Fruit fly (Drosophila melanogaster): ENCODE data around the gene CG8003.

The CG8003 gene

DNA sequence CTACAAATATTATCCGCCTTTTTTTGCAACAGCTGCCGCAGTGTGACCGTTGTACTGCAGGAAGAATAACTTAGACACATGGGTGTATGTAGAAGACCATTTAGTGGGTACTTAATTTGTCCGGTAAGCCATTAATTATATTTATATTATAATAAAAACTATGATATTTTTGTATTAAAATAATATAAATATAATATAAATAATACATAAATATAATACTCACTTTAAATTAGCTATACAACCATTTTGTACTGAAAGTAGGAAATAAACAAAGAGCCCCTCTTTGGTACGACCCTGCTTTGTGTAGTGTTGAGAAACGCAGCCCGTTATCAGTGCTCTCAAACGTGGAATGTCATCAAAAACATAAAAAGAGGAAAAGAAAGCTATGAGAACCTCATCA lies 23.5 kb upstream of the CG8003 start, which contains the start of gene Cnep1r2 (continued):
- TF ChIP-seq nau (GFP tag; optimal IDR thresholded peaks at IDR 0.05): no peak
- TF ChIP-seq chm (GFP tag; IDR thresholded peaks at IDR 0.05): peak; percentile 73
- TF ChIP-seq CG7372 (GFP tag; IDR thresholded peaks at IDR 0.05): peak; percentile 96
- TF ChIP-seq prd (optimal IDR thresholded peaks at IDR 0.05): no peak
- peak; percentile 98 for TF ChIP-seq prd (GFP tag; IDR thresholded peaks at IDR 0.05)
- TF ChIP-seq ash1 (GFP tag; optimal IDR thresholded peaks at IDR 0.05): peak; percentile 55
- TF ChIP-seq Dp (GFP tag; optimal IDR thresholded peaks at IDR 0.05): peak; percentile 37
- TF ChIP-seq CG7556 (GFP tag; optimal IDR thresholded peaks at IDR 0.05): peak; percentile 94
- TF ChIP-seq CkIIα-i1 (GFP tag; IDR thresholded peaks at IDR 0.05): peak; percentile 41; the same call in 1 of the 2 replicates
- peak; percentile 97 for TF ChIP-seq gcm (GFP tag; optimal IDR thresholded peaks at IDR 0.05)
- peak; percentile 93 for TF ChIP-seq Dbx (GFP tag; IDR thresholded peaks at IDR 0.05)
- TF ChIP-seq Ets97D (GFP tag; optimal IDR thresholded peaks at IDR 0.05): peak; percentile 44
- TF ChIP-seq tll (GFP tag; optimal IDR thresholded peaks at IDR 0.05): peak in 1 of 2 experiments; percentile 60
- peak; percentile 56 for TF ChIP-seq corto (GFP tag; optimal IDR thresholded peaks at IDR 0.05)
- peak; percentile 88 for TF ChIP-seq rib (GFP tag; IDR thresholded peaks at IDR 0.05)
- peak; percentile 97 for TF ChIP-seq NfI (GFP tag; optimal IDR thresholded peaks at IDR 0.05)
- TF ChIP-seq mld (GFP tag; IDR thresholded peaks at IDR 0.05; ENCODE audit: partially characterized antibody): no peak
- peak; percentile 98 for TF ChIP-seq CG12391 (tag; optimal IDR thresholded peaks at IDR 0.05)
- peak; percentile 95 for TF ChIP-seq oc (tag; optimal IDR thresholded peaks at IDR 0.05)
- TF ChIP-seq MTF-1 (GFP tag; optimal IDR thresholded peaks at IDR 0.05; ENCODE audit: borderline replicate concordance): peak; percentile 83
- peak; percentile 98 for TF ChIP-seq Xrp1 (GFP tag; IDR thresholded peaks at IDR 0.05)
- peak; percentile 88 for TF ChIP-seq Ravus (GFP tag; IDR thresholded peaks at IDR 0.05)
- TF ChIP-seq trem (tag; optimal IDR thresholded peaks at IDR 0.05): peak; percentile 95
- TF ChIP-seq Max (GFP tag; optimal IDR thresholded peaks at IDR 0.05): peak; percentile 87
- peak; percentile 82 for TF ChIP-seq zfh2 (GFP tag; optimal IDR thresholded peaks at IDR 0.05)
- TF ChIP-seq Gug (GFP tag; IDR thresholded peaks at IDR 0.05): peak; percentile 96
- peak; percentile 93 for TF ChIP-seq CG11456 (GFP tag; IDR thresholded peaks at IDR 0.05)
- peak; percentile 94 for TF ChIP-seq CG7271 (tag; optimal IDR thresholded peaks at IDR 0.05)
- peak; percentile 96 for TF ChIP-seq caup (GFP tag; optimal IDR thresholded peaks at IDR 0.05; ENCODE audit: severe bottlenecking)
- peak; percentile 47 for TF ChIP-seq gfzf (GFP tag; optimal IDR thresholded peaks at IDR 0.05)
- TF ChIP-seq CG12071 (GFP tag; optimal IDR thresholded peaks at IDR 0.05): peak; percentile 57
- TF ChIP-seq lilli (GFP tag; optimal IDR thresholded peaks at IDR 0.05): peak; percentile 86
- TF ChIP-seq Oli (tag; optimal IDR thresholded peaks at IDR 0.05): peak; percentile 97
- TF ChIP-seq Ets65A (GFP tag): peak; percentile 98
- TF ChIP-seq ato (GFP tag; IDR thresholded peaks at IDR 0.05; ENCODE audit: partially characterized antibody): no peak
- TF ChIP-seq CG17385 (GFP tag; optimal IDR thresholded peaks at IDR 0.05): peak; percentile 93
- TF ChIP-seq Atf3 (GFP tag; optimal IDR thresholded peaks at IDR 0.05): peak; percentile 56
- TF ChIP-seq kay (GFP tag; optimal IDR thresholded peaks at IDR 0.05): peak; percentile 69
- TF ChIP-seq Aef1 (GFP tag; IDR thresholded peaks at IDR 0.05): peak; percentile 93
- peak; percentile 92 for TF ChIP-seq odd (GFP tag; optimal IDR thresholded peaks at IDR 0.05)
- TF ChIP-seq maf-S (GFP tag; optimal IDR thresholded peaks at IDR 0.05): peak; percentile 49
- TF ChIP-seq BEAF-32 (GFP tag; optimal IDR thresholded peaks at IDR 0.05): peak; percentile 4
- TF ChIP-seq CG11696 (GFP tag; IDR thresholded peaks at IDR 0.05): peak; percentile 79
- peak; percentile 96 for TF ChIP-seq CG8388 (GFP tag; optimal IDR thresholded peaks at IDR 0.05)
- peak; percentile 89 for TF ChIP-seq CG8359 (GFP tag; optimal IDR thresholded peaks at IDR 0.05; ENCODE audit: borderline replicate concordance)
- TF ChIP-seq slou (GFP tag; optimal IDR thresholded peaks at IDR 0.05): peak; percentile 89
- peak; percentile 97 for TF ChIP-seq B-H2 (GFP tag; optimal IDR thresholded peaks at IDR 0.05)
- no peak for TF ChIP-seq Opbp (GFP tag; IDR thresholded peaks at IDR 0.05; ENCODE audit: partially characterized antibody)
- peak; percentile 87 for TF ChIP-seq Rx (GFP tag; IDR thresholded peaks at IDR 0.05)
- TF ChIP-seq row (GFP tag; IDR thresholded peaks at IDR 0.05): peak; percentile 99

Data from whole organism, embryonic.